Worm (Caenorhabditis elegans): ENCODE measurements around the gene pigq-1.
"Not testable (repeated sequence)": the region's sequence is repeated elsewhere in the genome, so short reads cannot be mapped to it uniquely, and the experiment has no call there.

DNA sequence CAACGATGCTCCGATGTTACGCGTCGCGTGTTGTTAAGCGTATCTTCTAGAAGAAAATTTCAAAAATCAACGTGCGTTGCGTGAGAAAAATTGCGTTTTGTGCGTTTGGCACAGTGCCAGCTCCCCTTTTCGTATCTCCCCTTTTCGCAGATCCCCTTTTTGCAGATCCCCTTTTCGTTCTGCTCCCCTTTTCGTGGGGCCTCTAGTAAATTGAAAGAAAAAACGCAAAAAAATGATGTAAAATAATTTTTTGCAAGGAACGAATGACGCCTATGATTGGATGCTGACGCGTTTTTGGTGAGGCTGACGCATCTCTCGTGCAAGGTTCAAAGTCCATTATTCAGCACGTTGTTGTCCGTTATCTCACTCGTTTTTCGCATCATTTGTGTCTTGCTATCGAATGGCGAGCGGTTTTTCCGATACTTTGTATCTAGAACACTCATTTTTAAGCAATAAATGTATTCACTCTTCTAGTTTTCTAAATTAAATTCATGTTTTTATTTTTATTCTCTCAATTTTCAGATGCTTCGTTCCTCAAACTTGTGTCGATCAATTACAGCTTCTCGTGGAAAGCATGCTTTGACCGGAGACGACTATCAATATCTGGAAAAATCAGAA lies 32.2 kb upstream of the pigq-1 start, which contains the start of gene cpt-2:
- TF ChIP-seq nhr-237 (tag; optimal IDR thresholded peaks at IDR 0.05); unc-62 (tag; optimal IDR thresholded peaks at IDR 0.05); R02D3.7 (tag; optimal IDR thresholded peaks at IDR 0.05); ama-1 (optimal IDR thresholded peaks at IDR 0.05); unc-39 (tag; optimal IDR thresholded peaks at IDR 0.05); dmd-8 (GFP tag; IDR thresholded peaks at IDR 0.05); tag-97 (GFP tag; IDR thresholded peaks at IDR 0.05); nhr-25 (tag; optimal IDR thresholded peaks at IDR 0.05; ENCODE audit: borderline replicate concordance, insufficient read depth): not testable (repeated sequence)
- TF ChIP-seq unc-62 (GFP tag; optimal IDR thresholded peaks at IDR 0.05 in 1 of 2) (peak in 1 of 2 experiments; percentile 97), dmd-6 (GFP tag; IDR thresholded peaks at IDR 0.05) (peak; percentile 94), madf-5 (GFP tag; IDR thresholded peaks at IDR 0.05) (0 out of 4 replicates have a peak, but pooled peaks of 1 of the 2 experiments have one; percentile 58), nhr-102 (tag; optimal IDR thresholded peaks at IDR 0.05) (peak; percentile 70)
